Fruit fly (Drosophila melanogaster): ENCODE data around the gene vex.

- no peak for TF ChIP-seq Dref (GFP tag; IDR thresholded peaks at IDR 0.05)
- TF ChIP-seq CG11504 (tag; optimal IDR thresholded peaks at IDR 0.05): peak; percentile 60
These were observed 41.5 kb upstream of the vex start for dm6 chrX:11081242-11081641.

Measured in whole organism, embryonic.